Fruit fly (Drosophila melanogaster): Measurements from ENCODE around the gene eIF2beta.
A peak's percentile ranks its signal among the peaks of the same experiment; 100 is the strongest.

eIF2beta gene

DNA sequence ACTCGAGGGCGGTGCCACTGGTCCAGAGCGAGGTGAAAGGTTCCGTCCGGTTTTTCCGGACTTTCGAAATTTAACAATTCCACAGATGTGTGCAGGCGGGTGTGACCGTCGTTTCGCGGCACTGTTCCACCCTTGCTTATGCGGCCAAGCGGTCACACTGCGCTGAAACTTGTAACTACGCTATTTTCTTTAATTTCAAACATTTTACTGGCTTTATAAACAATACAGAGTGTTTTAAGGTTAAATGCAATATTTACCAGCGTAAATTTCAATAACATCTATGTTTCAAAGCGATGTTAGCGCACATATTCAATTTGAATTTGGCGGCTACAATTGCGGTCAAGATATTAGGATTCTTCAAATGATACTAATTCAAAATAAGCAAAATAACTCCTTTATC is 3.5 kb upstream of the eIF2beta start, which contains the start of gene nst (continued):
- TF ChIP-seq row (GFP tag; IDR thresholded peaks at IDR 0.05) (0 out of 3 replicates have a peak, but pooled peaks have one; percentile 9), slbo (GFP tag; IDR thresholded peaks at IDR 0.05) (0 out of 2 replicates have a peak, but pooled peaks have one; percentile 20), grau (tag; optimal IDR thresholded peaks at IDR 0.05) (peak; percentile 16), CG17612 (GFP tag; IDR thresholded peaks at IDR 0.05) (no peak), HmgZ (tag; optimal IDR thresholded peaks at IDR 0.05) (peak; percentile 7), ap (GFP tag; IDR thresholded peaks at IDR 0.05) (no peak), ftz-f1 (GFP tag; optimal IDR thresholded peaks at IDR 0.05) (peak; percentile 25), usp (GFP tag; optimal IDR thresholded peaks at IDR 0.05) (no peak), Dbx (GFP tag; IDR thresholded peaks at IDR 0.05) (no peak), ci (GFP tag; IDR thresholded peaks at IDR 0.05) (peak; percentile 16; the same call in 1 of the 3 replicates), Hmr (GFP tag; optimal IDR thresholded peaks at IDR 0.05) (peak; percentile 14), fd96Cb (tag; optimal IDR thresholded peaks at IDR 0.05) (no peak), mam (GFP tag; optimal IDR thresholded peaks at IDR 0.05) (peak; percentile 7), Hr39 (optimal IDR thresholded peaks at IDR 0.05) (no peak), emc (GFP tag; optimal IDR thresholded peaks at IDR 0.05) (no peak), gcm (GFP tag; optimal IDR thresholded peaks at IDR 0.05) (no peak), hkb (optimal IDR thresholded peaks at IDR 0.05) (no peak), hkb (GFP tag; IDR thresholded peaks at IDR 0.05) (no peak), CG9797 (GFP tag; optimal IDR thresholded peaks at IDR 0.05) (peak; percentile 81), YL-1 (GFP tag; optimal IDR thresholded peaks at IDR 0.05) (peak; percentile 32), CG13894 (tag; optimal IDR thresholded peaks at IDR 0.05) (no peak), pzg (GFP tag; optimal IDR thresholded peaks at IDR 0.05) (peak; percentile 67), CG12659 (GFP tag; optimal IDR thresholded peaks at IDR 0.05) (peak; percentile 31), Med (GFP tag) (peak; percentile 88), CG5245 (GFP tag; optimal IDR thresholded peaks at IDR 0.05) (no peak), NfI (GFP tag; optimal IDR thresholded peaks at IDR 0.05) (no peak), ewg (GFP tag; optimal IDR thresholded peaks at IDR 0.05) (peak; percentile 70), bab2 (GFP tag; optimal IDR thresholded peaks at IDR 0.05) (no peak), ERR (GFP tag; optimal IDR thresholded peaks at IDR 0.05) (peak; percentile 14), CHES-1-like (GFP tag; optimal IDR thresholded peaks at IDR 0.05) (peak; percentile 6), ems (GFP tag; optimal IDR thresholded peaks at IDR 0.05) (no peak), repo (GFP tag; optimal IDR thresholded peaks at IDR 0.05) (no peak), CG15479 (GFP tag; optimal IDR thresholded peaks at IDR 0.05) (no peak), dmrt11E (tag; optimal IDR thresholded peaks at IDR 0.05) (no peak), MBD-R2 (GFP tag; IDR thresholded peaks at IDR 0.05) (peak; percentile 89), Sin3A (optimal IDR thresholded peaks at IDR 0.05) (peak; percentile 9), knrl (GFP tag; IDR thresholded peaks at IDR 0.05; ENCODE audit: partially characterized antibody) (no peak), pan (optimal IDR thresholded peaks at IDR 0.05) (no peak), pan (GFP tag; optimal IDR thresholded peaks at IDR 0.05 in 1 of 2, IDR thresholded peaks at IDR 0.05 in 1 of 2) (no peak), amos (GFP tag; IDR thresholded peaks at IDR 0.05; ENCODE audit: partially characterized antibody) (peak; percentile 38; the same call in 1 of the 2 replicates), CG34224 (GFP tag; IDR thresholded peaks at IDR 0.05; ENCODE audit: partially characterized antibody) (0 out of 3 replicates have a peak, but pooled peaks have one; percentile 6), her (GFP tag; optimal IDR thresholded peaks at IDR 0.05) (peak; percentile 37), chif (GFP tag; optimal IDR thresholded peaks at IDR 0.05) (peak in 1 of 2 experiments; percentile 18), sens (GFP tag) (peak; percentile 68), CG17802 (tag; optimal IDR thresholded peaks at IDR 0.05) (peak; percentile 2), seq (GFP tag; IDR thresholded peaks at IDR 0.05) (peak; percentile 27; the same call in 1 of the 2 replicates), Ets97D (GFP tag; optimal IDR thresholded peaks at IDR 0.05) (peak; percentile 15), Nf-YA (GFP tag; IDR thresholded peaks at IDR 0.05) (no peak), CG2678 (tag; optimal IDR thresholded peaks at IDR 0.05) (peak; percentile 1), Abd-B (GFP tag; optimal IDR thresholded peaks at IDR 0.05) (peak; percentile 30), E2f2 (GFP tag; IDR thresholded peaks at IDR 0.05) (peak; percentile 83), Nf-YC (tag; optimal IDR thresholded peaks at IDR 0.05) (no peak)
